Worm (Caenorhabditis elegans): ENCODE data around the gene F20D6.12.

- TF ChIP-seq unc-86 (tag; optimal IDR thresholded peaks at IDR 0.05), result no peak
- TF ChIP-seq ceh-45 (GFP tag; IDR thresholded peaks at IDR 0.05), result no peak
- no peak for TF ChIP-seq pqm-1 (tag; optimal IDR thresholded peaks at IDR 0.05)
- no peak for TF ChIP-seq ceh-31 (tag; optimal IDR thresholded peaks at IDR 0.05)
- no peak for TF ChIP-seq sox-4 (tag; optimal IDR thresholded peaks at IDR 0.05)
These were observed 11.4 kb upstream of the F20D6.12 start, which contains the start of gene cri-2 for ce11 chrV:8201229-8201858.
